Fruit fly (Drosophila melanogaster) whole organism, pupa: ENCODE results near the gene CG4278.

Source experiments
- CG10348 ChIP-seq: fragments of 200-800 bp; sonication (Bioruptor generic); IDR thresholded peaks from 2 replicates; pipeline ENCODE4 v1.3.6; 2022; ENCODE audit warnings: missing biosample characterization, missing genetic modification characterization
- CG32121 ChIP-seq: fragments of 200-800 bp; sonication (Bioruptor generic); IDR thresholded peaks from 2 replicates; pipeline ENCODE4 v1.3.6; 2022; ENCODE audit warnings: missing biosample characterization, missing genetic modification characterization
- CG34367 ChIP-seq: fragments of 200-800 bp; sonication (Bioruptor generic); optimal IDR thresholded peaks from 2 replicates; lab custom pipeline; 2018; ENCODE audit warnings: missing biosample characterization, mild to moderate bottlenecking, missing genetic modification characterization
- CG4496 ChIP-seq: fragments of 200-800 bp; sonication (Bioruptor generic); IDR thresholded peaks from 3 replicates; pipeline ENCODE4 v1.3.6; 2022; ENCODE audit warnings: missing biosample characterization, missing genetic modification characterization
- EcR ChIP-seq: fragments of 200-800 bp; sonication (Bioruptor generic); optimal IDR thresholded peaks from 3 replicates; lab custom pipeline; 2019; ENCODE audit warnings: missing biosample characterization, missing genetic modification characterization, mild to moderate bottlenecking, moderate library complexity, missing genetic modification reagents
- Pif1B ChIP-seq: fragments of 200-800 bp; sonication (Bioruptor generic); optimal IDR thresholded peaks from 3 replicates; lab custom pipeline; 2016; ENCODE audit warnings: missing biosample characterization, missing genetic modification characterization
- Snoo ChIP-seq: fragments of 200-800 bp; sonication (Bioruptor generic); optimal IDR thresholded peaks from 3 replicates; lab custom pipeline; 2017; ENCODE audit warnings: missing biosample characterization, mild to moderate bottlenecking, missing genetic modification characterization, inconsistent platforms
- fd96Ca ChIP-seq: fragments of 200-800 bp; sonication (Bioruptor generic); IDR thresholded peaks from 3 replicates; pipeline ENCODE4 v1.3.6; 2022; ENCODE audit warnings: missing biosample characterization, missing genetic modification characterization

- TF ChIP-seq Pif1B (GFP tag; lab: Kevin White, UChicago): no peak
- TF ChIP-seq CG34367 (tag; lab: Kevin White, UChicago): no peak
- TF ChIP-seq CG10348 (GFP tag; lab: Robert Waterston, UW): no peak
- no peak for TF ChIP-seq CG4496
- no peak for TF ChIP-seq fd96Ca (GFP tag; lab: Robert Waterston, UW)
- TF ChIP-seq CG32121: no peak
- TF ChIP-seq EcR (GFP tag; lab: Kevin White, UChicago): no peak
- no peak for TF ChIP-seq Snoo (tag; lab: Kevin White, UChicago)
These were observed 3.3 kb upstream of the CG4278 start for dm6 chr2L:16323544-16323943.
